Worm (Caenorhabditis elegans) whole organism, late embryonic: ENCODE results near the gene aagr-3.
A peak's percentile ranks its signal among the peaks of the same experiment; 100 is the strongest.

Experiments
- C38D4.7 ChIP-seq: fragments of 200-800 bp; sonication (Bioruptor generic); optimal IDR thresholded peaks from 2 replicates; lab custom pipeline; 2018; ENCODE audit warnings: mild to moderate bottlenecking, missing genetic modification characterization, moderate library complexity, missing compliant biosample characterization
- K02D7.2 ChIP-seq: sonication (generic microtip); optimal IDR thresholded peaks from 2 replicates; lab custom pipeline; 2017; ENCODE audit warnings: mild to moderate bottlenecking, missing genetic modification characterization, missing compliant biosample characterization
- K09A11.1 ChIP-seq: sonication (generic microtip); optimal IDR thresholded peaks from 2 replicates; lab custom pipeline; 2017; ENCODE audit warnings: antibody characterized with exemption, mild to moderate bottlenecking, missing genetic modification characterization, missing compliant biosample characterization; ENCODE audit not compliant: insufficient read depth
- ahr-1 ChIP-seq: sonication (generic microtip); optimal IDR thresholded peaks from 2 replicates; lab custom pipeline; 2016; ENCODE audit warnings: missing genetic modification characterization, missing compliant biosample characterization
- ceh-18 ChIP-seq: sonication (generic microtip); optimal IDR thresholded peaks from 2 replicates; lab custom pipeline; 2016; ENCODE audit warnings: missing genetic modification characterization, missing compliant biosample characterization
- ceh-19 ChIP-seq: fragments of 200-800 bp; sonication (Bioruptor generic); optimal IDR thresholded peaks from 2 replicates; lab custom pipeline; 2018; ENCODE audit warnings: mild to moderate bottlenecking, missing genetic modification characterization, missing compliant biosample characterization
- ceh-2 ChIP-seq: sonication (generic microtip); optimal IDR thresholded peaks from 2 replicates; lab custom pipeline; 2016; ENCODE audit warnings: missing genotype, missing genetic modification characterization, missing compliant biosample characterization
- ceh-31 ChIP-seq: sonication (generic microtip); optimal IDR thresholded peaks from 2 replicates; lab custom pipeline; 2016; ENCODE audit warnings: missing genetic modification characterization, missing compliant biosample characterization
- ceh-6 ChIP-seq: fragments of 200-800 bp; sonication (Bioruptor generic); optimal IDR thresholded peaks from 2 replicates; lab custom pipeline; 2018; ENCODE audit warnings: mild to moderate bottlenecking, missing genetic modification characterization, missing compliant biosample characterization
- che-1 ChIP-seq: sonication (generic microtip); optimal IDR thresholded peaks from 2 replicates; lab custom pipeline; 2016; ENCODE audit warnings: mild to moderate bottlenecking, missing genetic modification characterization, missing compliant biosample characterization
- dmd-4 ChIP-seq: sonication (generic microtip); optimal IDR thresholded peaks from 2 replicates; lab custom pipeline; 2016; ENCODE audit warnings: borderline replicate concordance, missing genetic modification characterization, missing compliant biosample characterization
- elt-2 ChIP-seq: sonication (generic microtip); optimal IDR thresholded peaks from 2 replicates; lab custom pipeline; 2016; ENCODE audit warnings: missing genetic modification reagents, missing genetic modification characterization, missing compliant biosample characterization
- eyg-1 ChIP-seq: sonication (generic microtip); optimal IDR thresholded peaks from 2 replicates; lab custom pipeline; 2016; ENCODE audit warnings: missing genotype, missing genetic modification characterization, missing compliant biosample characterization
- fax-1 ChIP-seq: sonication (generic microtip); optimal IDR thresholded peaks from 2 replicates; lab custom pipeline; 2016; ENCODE audit warnings: missing genotype, missing genetic modification characterization, missing compliant biosample characterization
- hlh-13 ChIP-seq: fragments of 200-800 bp; sonication (Bioruptor generic); optimal IDR thresholded peaks from 2 replicates; lab custom pipeline; 2018; ENCODE audit warnings: mild to moderate bottlenecking, missing genetic modification characterization, missing compliant biosample characterization
- hlh-15 ChIP-seq: sonication (generic microtip); optimal IDR thresholded peaks from 2 replicates; lab custom pipeline; 2016; ENCODE audit warnings: missing genetic modification characterization, missing compliant biosample characterization
- hlh-8 ChIP-seq: sonication (generic microtip); optimal IDR thresholded peaks from 2 replicates; lab custom pipeline; 2016; ENCODE audit warnings: missing genotype, missing genetic modification characterization, missing compliant biosample characterization
- lim-6 ChIP-seq: sonication (generic microtip); optimal IDR thresholded peaks from 2 replicates; lab custom pipeline; 2016; ENCODE audit warnings: missing genetic modification characterization, missing compliant biosample characterization
- lin-11 ChIP-seq: fragments of 200-800 bp; sonication (Bioruptor generic); optimal IDR thresholded peaks from 2 replicates; lab custom pipeline; 2018; ENCODE audit warnings: mild to moderate bottlenecking, missing genetic modification characterization, missing compliant biosample characterization
- madf-2 ChIP-seq: sonication (generic microtip); optimal IDR thresholded peaks from 2 replicates; lab custom pipeline; 2017; ENCODE audit warnings: missing genetic modification characterization, missing compliant biosample characterization
- nfya-1 ChIP-seq: sonication (generic microtip); optimal IDR thresholded peaks from 2 replicates; lab custom pipeline; 2017; ENCODE audit warnings: missing genetic modification characterization, mild to moderate bottlenecking, missing compliant biosample characterization, antibody characterized with exemption, moderate library complexity
- ref-2 ChIP-seq: sonication (generic microtip); optimal IDR thresholded peaks from 2 replicates; lab custom pipeline; 2016; ENCODE audit warnings: missing genetic modification characterization, missing compliant biosample characterization
- sdc-2 ChIP-seq: sonication (generic microtip); optimal IDR thresholded peaks from 2 replicates; lab custom pipeline; 2016; ENCODE audit warnings: missing genotype, missing genetic modification characterization, missing compliant biosample characterization
- sox-4 ChIP-seq: sonication (generic microtip); optimal IDR thresholded peaks from 2 replicates; lab custom pipeline; 2017; ENCODE audit warnings: mild to moderate bottlenecking, missing genetic modification characterization, inconsistent platforms, missing compliant biosample characterization
- tbx-2 ChIP-seq: sonication (generic microtip); optimal IDR thresholded peaks from 2 replicates; lab custom pipeline; 2016; ENCODE audit warnings: missing genetic modification characterization, missing compliant biosample characterization
- tbx-7 ChIP-seq: sonication (generic microtip); optimal IDR thresholded peaks from 2 replicates; lab custom pipeline; 2016; ENCODE audit warnings: missing genotype, missing genetic modification characterization, missing compliant biosample characterization
- ttx-3 ChIP-seq: sonication (generic microtip); optimal IDR thresholded peaks from 2 replicates; lab custom pipeline; 2016; ENCODE audit warnings: missing genetic modification reagents, missing genetic modification characterization, missing compliant biosample characterization
- unc-42 ChIP-seq: sonication (generic microtip); optimal IDR thresholded peaks from 2 replicates; lab custom pipeline; 2016; ENCODE audit warnings: missing genotype, missing genetic modification characterization, missing compliant biosample characterization

aagr-3 gene

ce11 chrV:9771970-9772369, 42.7 kb upstream of the aagr-3 start, which contains the start of gene F46B6.2:
Gene F46B6.2, plus strand, starts transcription at chrV:9772285.
- TF ChIP-seq ahr-1 (no peak), tbx-2 (tag; lab: Kevin White, UChicago) (no peak), ceh-18 (tag; lab: Kevin White, UChicago) (no peak), lim-6 (tag; lab: Kevin White, UChicago) (no peak), ceh-2 (tag; lab: Kevin White, UChicago) (no peak)

DNA sequence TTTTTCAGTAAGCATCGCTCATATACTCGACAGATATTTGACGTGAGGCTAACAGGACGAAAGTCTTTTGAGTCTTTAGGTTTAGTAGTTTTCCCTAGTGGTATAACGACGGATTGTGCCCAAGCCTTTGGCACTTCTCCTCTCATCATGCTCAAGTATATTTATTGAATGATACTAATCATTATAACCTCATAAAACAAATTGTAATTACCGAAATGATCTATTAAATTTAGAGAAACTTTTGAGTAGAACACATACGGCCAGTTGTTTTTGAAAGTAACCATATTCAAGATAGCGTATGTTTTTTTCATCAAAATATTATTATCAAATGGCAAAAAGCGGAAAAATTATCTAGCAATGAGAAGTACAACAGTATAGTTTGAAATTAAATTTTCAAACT, 42.0 kb upstream of the aagr-3 start:
- TF ChIP-seq sdc-2 (tag; lab: Kevin White, UChicago) (no peak), tbx-7 (no peak), fax-1 (tag; lab: Kevin White, UChicago) (no peak), ceh-6 (GFP tag; lab: Kevin White, UChicago) (no peak), lin-11 (tag; lab: Kevin White, UChicago) (no peak), hlh-15 (tag; lab: Kevin White, UChicago) (no peak), K09A11.1 (no peak), ceh-19 (GFP tag; lab: Kevin White, UChicago) (no peak), ref-2 (no peak), C38D4.7 (GFP tag; lab: Kevin White, UChicago) (no peak), madf-2 (tag; lab: Kevin White, UChicago) (no peak)

ce11 chrV:9768828-9769778, 39.8 kb upstream of the aagr-3 start, which contains the start of gene unc-42:
Gene unc-42, minus strand, starts transcription at chrV:9769391.
- TF ChIP-seq ceh-31 (tag; lab: Kevin White, UChicago) (peak; percentile 69), nfya-1 (tag; lab: Kevin White, UChicago) (peak; percentile 33), hlh-8 (tag; lab: Kevin White, UChicago) (no peak)

DNA sequence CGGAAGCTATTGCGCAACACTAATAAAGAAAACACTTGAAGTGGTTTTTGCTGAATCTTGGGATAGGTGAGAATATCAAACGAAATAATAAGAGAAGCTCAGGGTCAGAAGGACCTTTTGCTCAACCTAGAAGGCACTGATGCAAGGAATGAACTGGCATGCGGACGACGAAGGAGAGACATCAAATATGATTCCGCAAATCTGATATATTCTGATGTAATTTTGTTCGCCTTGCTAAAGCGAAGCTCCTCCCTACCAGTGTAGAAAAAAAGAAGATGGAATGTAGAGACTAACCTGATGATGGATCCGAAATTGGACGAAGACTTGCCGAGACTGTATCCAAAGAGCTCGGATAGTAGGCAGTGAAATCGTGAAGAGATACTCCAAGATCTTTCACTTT, 38.6 kb upstream of the aagr-3 start:
- TF ChIP-seq dmd-4 (tag; lab: Kevin White, UChicago) (no peak), K09A11.1 (no peak), ceh-2 (tag; lab: Kevin White, UChicago) (no peak)

DNA sequence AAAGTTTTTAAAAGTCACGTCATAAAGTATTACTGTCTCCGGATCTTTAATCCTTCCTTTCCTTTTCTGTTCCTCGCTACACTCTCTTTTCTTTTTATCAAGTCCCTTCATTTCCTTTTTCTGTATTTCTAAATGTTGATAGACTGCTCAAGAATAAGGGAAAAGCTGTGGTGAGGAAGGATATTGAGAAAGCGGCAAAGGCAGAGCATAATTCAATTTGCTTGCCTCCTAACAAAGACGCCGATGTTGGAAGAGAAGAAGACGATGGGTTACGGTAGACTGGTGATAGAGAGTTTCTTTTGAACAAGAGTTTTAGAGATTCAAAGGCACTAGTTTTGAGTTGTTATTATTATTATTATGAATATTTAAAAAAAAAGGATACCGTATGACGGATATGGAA, 36.3 kb upstream of the aagr-3 start:
- TF ChIP-seq ceh-31 (tag; lab: Kevin White, UChicago) (peak; percentile 15), ceh-2 (tag; lab: Kevin White, UChicago) (no peak), elt-2 (tag; lab: Kevin White, UChicago) (no peak)

ce11 chrV:9764552-9764951, 35.2 kb upstream of the aagr-3 start:
- no peak for TF ChIP-seq hlh-15 (tag; lab: Kevin White, UChicago)
- no peak for TF ChIP-seq hlh-13 (GFP tag; lab: Kevin White, UChicago)
- TF ChIP-seq unc-42: no peak
- TF ChIP-seq eyg-1 (tag; lab: Kevin White, UChicago): no peak
- TF ChIP-seq dmd-4 (tag; lab: Kevin White, UChicago): no peak
- no peak for TF ChIP-seq ahr-1
- TF ChIP-seq ref-2: no peak
- no peak for TF ChIP-seq ttx-3 (tag; lab: Kevin White, UChicago)
- no peak for TF ChIP-seq che-1 (tag; lab: Kevin White, UChicago)
- no peak for TF ChIP-seq K09A11.1
- TF ChIP-seq sox-4 (tag; lab: Kevin White, UChicago): no peak
- no peak for TF ChIP-seq K02D7.2
- TF ChIP-seq, all 69 proteins: peak for 0
